Fruit fly (Drosophila melanogaster): ENCODE data around the gene eIF1A.

- TF ChIP-seq h (optimal IDR thresholded peaks at IDR 0.05) (no peak), insv (optimal IDR thresholded peaks at IDR 0.05) (no peak), ttk (optimal IDR thresholded peaks at IDR 0.05) (no peak), psq (optimal IDR thresholded peaks at IDR 0.05) (no peak)
Observed at dm6 chr3R:18243718-18244170, 30.7 kb upstream of the eIF1A start.
